Worm (Caenorhabditis elegans): ENCODE measurements around the gene C24A8.5.
"Not testable (repeated sequence)": the region's sequence is repeated elsewhere in the genome, so short reads cannot be mapped to it uniquely, and the experiment has no call there.

DNA sequence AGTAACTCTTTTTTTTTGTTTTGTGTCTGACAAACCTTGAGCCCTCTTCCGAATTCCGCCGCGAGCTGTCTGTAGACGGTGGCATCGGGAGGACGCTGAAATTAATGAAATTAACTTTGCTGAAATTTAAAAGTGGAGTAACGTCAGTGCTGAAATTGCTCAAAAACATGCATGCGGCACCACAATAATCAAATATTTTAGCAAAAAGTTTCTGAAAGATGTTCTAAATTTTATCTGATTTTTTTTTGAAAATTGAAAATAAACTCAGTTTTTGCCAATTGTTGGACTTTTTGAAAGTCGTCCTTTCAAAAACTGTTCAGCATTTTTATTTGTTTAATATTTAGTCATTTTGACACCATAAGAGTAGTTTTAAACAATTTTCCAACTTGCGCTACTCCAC lies 7.2 kb upstream of the C24A8.5 start, which contains the start of gene cst-2:
- not testable (repeated sequence) for TF ChIP-seq ama-1 (optimal IDR thresholded peaks at IDR 0.05); lin-11 (tag; optimal IDR thresholded peaks at IDR 0.05); pag-3 (tag; optimal IDR thresholded peaks at IDR 0.05; ENCODE audit: borderline replicate concordance); ceh-6 (GFP tag; optimal IDR thresholded peaks at IDR 0.05)

Data from whole organism, late embryonic.